Fruit fly (Drosophila melanogaster) whole organism, embryonic: Measurements from ENCODE around the gene corto.

Experiments used
- Abd-B ChIP-seq: fragments of 200-800 bp; sonication (Bioruptor generic); optimal IDR thresholded peaks from 2 replicates; lab custom pipeline; 2018; ENCODE audit warnings: missing biosample characterization, mild to moderate bottlenecking, missing genetic modification characterization, moderate library complexity
- Bdp1 ChIP-seq: fragments of 200-800 bp; sonication (Bioruptor generic); optimal IDR thresholded peaks from 3 replicates; lab custom pipeline; 2016; ENCODE audit warnings: missing biosample characterization, missing genetic modification characterization
- Blimp-1 ChIP-seq: fragments of 200-800 bp; sonication (Bioruptor generic); optimal IDR thresholded peaks from 3 replicates; lab custom pipeline; 2018; ENCODE audit warnings: missing biosample characterization, missing genetic modification characterization, mild to moderate bottlenecking, moderate library complexity, missing genetic modification reagents
- CG10209 ChIP-seq: fragments of 200-800 bp; sonication (Bioruptor generic); optimal IDR thresholded peaks from 3 replicates; lab custom pipeline; 2017; ENCODE audit warnings: missing biosample characterization, mild to moderate bottlenecking, missing genetic modification characterization, missing genetic modification reagents
- CG10979 ChIP-seq: fragments of 200-800 bp; sonication (Bioruptor generic); optimal IDR thresholded peaks from 2 replicates; lab custom pipeline; 2018; ENCODE audit warnings: missing biosample characterization, mild to moderate bottlenecking, missing genetic modification characterization, moderate library complexity
- CG12071 ChIP-seq: fragments of 200-800 bp; sonication (Bioruptor generic); optimal IDR thresholded peaks from 3 replicates; lab custom pipeline; 2018; ENCODE audit warnings: missing biosample characterization, mild to moderate bottlenecking, missing genetic modification characterization
- CG12155 ChIP-seq: fragments of 200-800 bp; sonication (Bioruptor generic); optimal IDR thresholded peaks from 3 replicates; lab custom pipeline; 2016; ENCODE audit warnings: missing biosample characterization, missing genetic modification characterization
- CG12769 ChIP-seq: fragments of 200-800 bp; sonication (Bioruptor generic); optimal IDR thresholded peaks from 2 replicates; lab custom pipeline; 2019; ENCODE audit warnings: missing biosample characterization, mild to moderate bottlenecking, missing genetic modification characterization, moderate library complexity
- CG13424 ChIP-seq: fragments of 200-800 bp; sonication (Bioruptor generic); optimal IDR thresholded peaks from 2 replicates; lab custom pipeline; 2019; ENCODE audit warnings: missing biosample characterization, mild to moderate bottlenecking, missing genetic modification characterization, moderate library complexity
- CG15011 ChIP-seq: fragments of 200-800 bp; sonication (Bioruptor generic); optimal IDR thresholded peaks from 3 replicates; lab custom pipeline; 2018; ENCODE audit warnings: missing biosample characterization, mild to moderate bottlenecking, missing genetic modification characterization
- CG15601 ChIP-seq: fragments of 200-800 bp; sonication (Bioruptor generic); optimal IDR thresholded peaks from 3 replicates; lab custom pipeline; 2019; ENCODE audit warnings: missing biosample characterization, mild to moderate bottlenecking, missing genetic modification characterization, moderate library complexity
- CG16863 ChIP-seq: fragments of 200-800 bp; sonication (Bioruptor generic); optimal IDR thresholded peaks from 3 replicates; lab custom pipeline; 2016; ENCODE audit warnings: missing biosample characterization, missing genetic modification characterization
- CG17361 ChIP-seq: fragments of 200-800 bp; sonication (Bioruptor generic); IDR thresholded peaks from 3 replicates; pipeline ENCODE4 v1.3.6; 2022; ENCODE audit warnings: missing biosample characterization, missing genetic modification characterization
- CG2875 ChIP-seq: fragments of 200-800 bp; sonication (Bioruptor generic); optimal IDR thresholded peaks from 2 replicates; lab custom pipeline; 2017; ENCODE audit warnings: missing biosample characterization, mild to moderate bottlenecking, missing genetic modification characterization, missing genetic modification reagents
- CG31441 ChIP-seq: fragments of 200-800 bp; sonication (Bioruptor generic); IDR thresholded peaks from 2 replicates; pipeline ENCODE4 v1.3.6; 2022; ENCODE audit warnings: missing biosample characterization, missing genetic modification characterization
- CG4854 ChIP-seq: fragments of 200-800 bp; sonication (Bioruptor generic); optimal IDR thresholded peaks from 2 replicates; lab custom pipeline; 2016; ENCODE audit warnings: missing biosample characterization, missing genetic modification characterization, inconsistent platforms
- CG5180 ChIP-seq: fragments of 200-800 bp; sonication (Bioruptor generic); optimal IDR thresholded peaks from 3 replicates; lab custom pipeline; 2017; ENCODE audit warnings: missing biosample characterization, missing genetic modification characterization, mild to moderate bottlenecking, moderate library complexity, missing genetic modification reagents
- CG5953 ChIP-seq: fragments of 200-800 bp; sonication (Bioruptor generic); IDR thresholded peaks from 2 replicates; pipeline ENCODE4 v1.3.6; 2022; ENCODE audit warnings: missing biosample characterization, missing genetic modification characterization
- CG6791 ChIP-seq: fragments of 200-800 bp; sonication (Bioruptor generic); IDR thresholded peaks from 3 replicates; pipeline ENCODE4 v1.3.6; 2022; ENCODE audit warnings: missing biosample characterization, missing genetic modification characterization; ENCODE audit not compliant: partially characterized antibody
- CG9727 ChIP-seq: fragments of 200-800 bp; sonication (Bioruptor generic); optimal IDR thresholded peaks from 3 replicates; lab custom pipeline; 2017; ENCODE audit warnings: missing biosample characterization, mild to moderate bottlenecking, missing genetic modification characterization
- Dbx ChIP-seq: fragments of 200-800 bp; sonication (Bioruptor generic); IDR thresholded peaks from 3 replicates; pipeline ENCODE4 v1.3.6; 2022; ENCODE audit warnings: missing biosample characterization, missing genetic modification characterization
- HmgZ ChIP-seq: fragments of 200-800 bp; sonication (Bioruptor generic); optimal IDR thresholded peaks from 2 replicates; lab custom pipeline; 2018; ENCODE audit warnings: missing biosample characterization, mild to moderate bottlenecking, missing genetic modification characterization
- Lhr ChIP-seq: fragments of 200-800 bp; sonication (Bioruptor generic); optimal IDR thresholded peaks from 3 replicates; lab custom pipeline; 2017; ENCODE audit warnings: mild to moderate bottlenecking, missing biosample characterization, missing genetic modification reagents, missing genetic modification characterization
- Lim3 ChIP-seq: fragments of 200-800 bp; sonication (Bioruptor generic); IDR thresholded peaks from 2 replicates; pipeline ENCODE4 v1.3.6; 2022; ENCODE audit warnings: missing biosample characterization, missing genetic modification characterization
- Mrtf ChIP-seq: fragments of 200-800 bp; sonication (Bioruptor generic); IDR thresholded peaks from 3 replicates; pipeline ENCODE4 v1.3.6; 2022; ENCODE audit warnings: missing biosample characterization, missing genetic modification characterization
- Myb ChIP-seq: fragments of 200-800 bp; sonication (Bioruptor generic); optimal IDR thresholded peaks from 2 replicates; lab custom pipeline; 2016; ENCODE audit warnings: missing biosample characterization, missing genetic modification characterization
- NK7.1 ChIP-seq: fragments of 200-800 bp; sonication (Bioruptor generic); optimal IDR thresholded peaks from 3 replicates; lab custom pipeline; 2016; ENCODE audit warnings: missing biosample characterization, missing genetic modification characterization
- Rx ChIP-seq: fragments of 200-800 bp; sonication (Bioruptor generic); IDR thresholded peaks from 2 replicates; pipeline ENCODE4 v1.3.6; 2022; ENCODE audit warnings: missing biosample characterization, missing genetic modification characterization
- Scr ChIP-seq: fragments of 200-800 bp; sonication (Bioruptor generic); IDR thresholded peaks from 2 replicates; pipeline ENCODE4 v1.3.6; 2022; ENCODE audit warnings: missing biosample characterization, missing genetic modification characterization; ENCODE audit not compliant: partially characterized antibody
- Sry-δ ChIP-seq: fragments of 200-800 bp; sonication (Bioruptor generic); optimal IDR thresholded peaks from 2 replicates; lab custom pipeline; 2016; ENCODE audit warnings: missing biosample characterization, missing genetic modification characterization
- Xrp1 ChIP-seq: fragments of 200-800 bp; sonication (Bioruptor generic); IDR thresholded peaks from 2 replicates; pipeline ENCODE4 v1.3.6; 2022; ENCODE audit warnings: missing biosample characterization, missing genetic modification characterization
- cg ChIP-seq: fragments of 200-800 bp; sonication (Bioruptor generic); optimal IDR thresholded peaks from 3 replicates; lab custom pipeline; 2019; ENCODE audit warnings: missing biosample characterization, mild to moderate bottlenecking, missing genetic modification characterization, moderate library complexity
- dm ChIP-seq: fragments of 200-800 bp; sonication (Bioruptor generic); optimal IDR thresholded peaks from 3 replicates; lab custom pipeline; 2016; ENCODE audit warnings: missing biosample characterization, missing genetic modification characterization
- dmrt11E ChIP-seq: fragments of 200-800 bp; sonication (Bioruptor generic); optimal IDR thresholded peaks from 3 replicates; lab custom pipeline; 2018; ENCODE audit warnings: missing biosample characterization, mild to moderate bottlenecking, missing genetic modification characterization, moderate library complexity
- dmrt99B ChIP-seq: fragments of 200-800 bp; sonication (Bioruptor generic); optimal IDR thresholded peaks from 2 replicates; lab custom pipeline; 2018; ENCODE audit warnings: missing biosample characterization, mild to moderate bottlenecking, missing genetic modification characterization, moderate library complexity
- dpn ChIP-seq, 2 experiments: fragments of 200-800 bp; sonication (Bioruptor generic); optimal IDR thresholded peaks; 3 replicates each; lab custom pipeline; 2016; ENCODE audit warnings: missing biosample characterization in 2 of 2, missing genetic modification characterization in 2 of 2
- en ChIP-seq: fragments of 200-800 bp; sonication (Bioruptor generic); optimal IDR thresholded peaks from 2 replicates; lab custom pipeline; 2016; ENCODE audit warnings: missing biosample characterization, missing genetic modification characterization
- gro ChIP-seq: fragments of 200-800 bp; sonication (Bioruptor generic); optimal IDR thresholded peaks from 2 replicates; lab custom pipeline; 2016; ENCODE audit warnings: missing biosample characterization, missing genetic modification characterization
- h ChIP-seq: fragments of >200 bp; optimal IDR thresholded peaks from 2 replicates; lab custom pipeline; 2017
- ind ChIP-seq: fragments of 200-800 bp; sonication (Bioruptor generic); optimal IDR thresholded peaks from 3 replicates; lab custom pipeline; 2016; ENCODE audit warnings: missing biosample characterization, missing genetic modification characterization
- lbe ChIP-seq: fragments of 200-800 bp; sonication (Bioruptor generic); optimal IDR thresholded peaks from 2 replicates; lab custom pipeline; 2016; ENCODE audit warnings: missing biosample characterization, mild to moderate bottlenecking, missing genetic modification characterization
- repo ChIP-seq: fragments of 200-800 bp; sonication (Bioruptor generic); optimal IDR thresholded peaks from 2 replicates; lab custom pipeline; 2016; ENCODE audit warnings: missing biosample characterization, missing genetic modification characterization
- run ChIP-seq: fragments of 200-800 bp; sonication (Bioruptor generic); optimal IDR thresholded peaks from 3 replicates; lab custom pipeline; 2018; ENCODE audit warnings: missing biosample characterization, mild to moderate bottlenecking, missing genetic modification characterization
- sc ChIP-seq, 3 experiments: fragments of >200 bp in 2 of 3; fragments of 200-800 bp in 1 of 3; sonication (Bioruptor generic) in 1 of 3; optimal IDR thresholded peaks; 2 replicates in 2 of 3; 3 replicates in 1 of 3; lab custom pipeline; 2017; ENCODE audit warnings: mild to moderate bottlenecking in 1 of 3, missing biosample characterization in 1 of 3, missing genetic modification characterization in 1 of 3, missing genetic modification reagents in 1 of 3
- sob ChIP-seq: fragments of 200-800 bp; sonication (Bioruptor generic); IDR thresholded peaks from 2 replicates; pipeline ENCODE4 v1.3.6; 2022; ENCODE audit warnings: missing biosample characterization, missing genetic modification characterization
- sqz ChIP-seq: fragments of 200-800 bp; sonication (Bioruptor generic); optimal IDR thresholded peaks from 3 replicates; lab custom pipeline; 2018; ENCODE audit warnings: missing biosample characterization, mild to moderate bottlenecking, missing genetic modification characterization
- yki ChIP-seq: fragments of >200 bp; optimal IDR thresholded peaks from 3 replicates; lab custom pipeline; 2018
- z ChIP-seq: fragments of 200-800 bp; sonication (Bioruptor generic); IDR thresholded peaks from 3 replicates; pipeline ENCODE4 v1.3.6; 2022; ENCODE audit warnings: missing biosample characterization, missing genetic modification characterization

Gene corto

DNA sequence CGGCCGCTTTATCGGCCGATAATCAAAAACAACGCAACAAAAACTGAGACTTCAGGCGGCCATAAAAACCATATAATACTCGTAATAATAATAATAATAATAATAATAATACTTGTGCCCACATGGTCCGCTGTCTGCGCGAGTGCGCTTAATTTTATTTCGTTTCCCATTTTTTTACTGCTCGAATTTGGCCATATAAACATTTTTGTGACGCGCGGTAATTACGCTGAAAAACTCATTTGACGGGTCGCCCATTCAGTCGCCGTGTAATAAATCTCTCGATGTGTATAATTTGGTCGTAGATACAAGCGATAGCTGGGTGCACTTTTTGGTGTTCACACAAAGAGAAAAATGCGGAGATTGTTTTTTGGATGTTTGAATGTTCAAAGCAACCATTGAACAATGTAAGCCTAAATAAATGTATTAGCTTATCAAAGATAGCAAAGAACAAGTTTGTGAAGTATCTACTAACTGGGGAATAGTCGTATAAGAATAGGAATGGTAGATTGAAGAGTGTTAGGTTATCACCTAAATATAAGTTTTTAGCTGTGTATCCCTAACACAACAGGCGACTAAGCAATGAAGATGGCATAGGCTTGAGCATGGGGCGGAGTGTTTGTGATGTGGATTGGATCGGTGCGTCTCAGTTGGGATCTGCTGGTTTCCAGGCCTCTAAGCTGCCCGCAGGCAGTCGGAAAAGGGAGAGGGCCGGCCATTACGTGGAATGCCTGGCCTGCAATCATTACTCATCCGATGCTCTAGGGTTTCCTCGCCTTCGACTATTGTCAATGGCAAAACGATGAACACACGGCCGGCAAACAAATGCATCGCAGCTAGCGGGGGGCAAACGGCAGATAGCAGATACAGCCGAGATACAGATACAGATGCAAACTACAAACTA, 10.7 kb downstream of the corto start (continued):
- TF ChIP-seq NK7.1 (peak; percentile 47), CG5953 (GFP tag; lab: Robert Waterston, UW) (no peak), CG9727 (GFP tag; lab: Kevin White, UChicago) (peak; percentile 39), CG4854 (GFP tag; lab: Kevin White, UChicago) (no peak), Bdp1 (no peak), yki (lab: Kevin White, UChicago) (no peak), CG5180 (GFP tag; lab: Kevin White, UChicago) (peak; percentile 32), dpn (GFP tag; optimal IDR thresholded peaks at IDR 0.05; lab: Kevin White, UChicago) (peak in 1 of 2 experiments; percentile 17), gro (GFP tag; lab: Kevin White, UChicago) (no peak), dmrt11E (peak; percentile 72), Xrp1 (GFP tag; lab: Robert Waterston, UW) (peak; percentile 63), sob (GFP tag; lab: Robert Waterston, UW) (peak; percentile 17; the same call in 1 of the 2 replicates), CG10209 (GFP tag; lab: Kevin White, UChicago) (peak; percentile 6), CG13424 (tag; lab: Kevin White, UChicago) (peak; percentile 41), Lim3 (no peak), Lhr (GFP tag; lab: Kevin White, UChicago) (peak; percentile 2), CG15011 (GFP tag; lab: Kevin White, UChicago) (peak; percentile 19), HmgZ (no peak), CG16863 (GFP tag; lab: Kevin White, UChicago) (peak; percentile 31), repo (GFP tag; lab: Kevin White, UChicago) (peak; percentile 13), Myb (GFP tag; lab: Kevin White, UChicago) (peak; percentile 39), dm (GFP tag; lab: Kevin White, UChicago) (no peak), Blimp-1 (GFP tag; lab: Kevin White, UChicago) (peak; percentile 66), run (peak; percentile 52), Scr (GFP tag; lab: Robert Waterston, UW) (peak; percentile 20; the same call in 1 of the 2 replicates), sqz (GFP tag; lab: Kevin White, UChicago) (peak; percentile 18), Rx (GFP tag; lab: Robert Waterston, UW) (no peak), lbe (GFP tag; lab: Kevin White, UChicago) (no peak), ind (GFP tag; lab: Kevin White, UChicago) (no peak), z (GFP tag; lab: Robert Waterston, UW) (0 out of 3 replicates have a peak, but pooled peaks have one; percentile 44), CG12769 (tag; lab: Kevin White, UChicago) (peak; percentile 5), h (lab: Kevin White, UChicago) (no peak), CG2875 (GFP tag; lab: Kevin White, UChicago) (peak; percentile 72), CG6791 (GFP tag; lab: Robert Waterston, UW) (no peak), sc (optimal IDR thresholded peaks at IDR 0.05; lab: Kevin White, UChicago) (no peak), sc (GFP tag; optimal IDR thresholded peaks at IDR 0.05; lab: Kevin White, UChicago) (peak; percentile 26), cg (no peak), Sry-δ (GFP tag; lab: Kevin White, UChicago) (peak; percentile 32), Abd-B (GFP tag; lab: Kevin White, UChicago) (peak; percentile 39), Mrtf (no peak), Dbx (GFP tag; lab: Robert Waterston, UW) (no peak), CG31441 (GFP tag; lab: Robert Waterston, UW) (peak; percentile 44; the same call in 1 of the 2 replicates), CG12155 (GFP tag; lab: Kevin White, UChicago) (no peak), dmrt99B (peak; percentile 78), CG17361 (GFP tag; lab: Robert Waterston, UW) (peak; percentile 61; the same call in 1 of the 3 replicates), CG15601 (tag; lab: Kevin White, UChicago) (peak; percentile 38), CG10979 (tag; lab: Kevin White, UChicago) (peak; percentile 70), en (GFP tag; lab: Kevin White, UChicago) (no peak), CG12071 (peak; percentile 5)
